Fruit fly (Drosophila melanogaster) whole organism, wandering third instar larva: ENCODE data around the gene Lcp65Aa.
"Not testable (repeated sequence)": the region's sequence is repeated elsewhere in the genome, so short reads cannot be mapped to it uniquely, and the experiment has no call there.

Source experiments
- CG32264 ChIP-seq: fragments of 200-800 bp; sonication (Bioruptor generic); optimal IDR thresholded peaks from 2 replicates; lab custom pipeline; 2016; ENCODE audit warnings: missing biosample characterization, missing genetic modification characterization
- CG9705 ChIP-seq: fragments of 200-800 bp; sonication (Bioruptor generic); optimal IDR thresholded peaks from 2 replicates; lab custom pipeline; 2018; ENCODE audit warnings: missing biosample characterization, mild to moderate bottlenecking, missing genetic modification characterization
- CrebA ChIP-seq: fragments of 200-800 bp; sonication (Bioruptor generic); optimal IDR thresholded peaks from 2 replicates; lab custom pipeline; 2016; ENCODE audit warnings: missing biosample characterization, mild to moderate bottlenecking, missing genetic modification characterization, borderline replicate concordance
- Dfd ChIP-seq: fragments of >200 bp; optimal IDR thresholded peaks from 2 replicates; lab custom pipeline; 2017; ENCODE audit warnings: missing biosample characterization, missing genetic modification characterization
- Dif ChIP-seq: fragments of 200-275, 200-300 bp; sonication (Bioruptor generic); optimal IDR thresholded peaks from 2 replicates; lab custom pipeline; 2018; ENCODE audit warnings: missing biosample characterization, missing genetic modification characterization; ENCODE audit not compliant: partially characterized antibody
- GATAd ChIP-seq: sonication (Bioruptor generic); optimal IDR thresholded peaks from 2 replicates; lab custom pipeline; 2016; ENCODE audit warnings: missing biosample characterization, missing genetic modification characterization
- Hnf4 ChIP-seq: fragments of 200-800 bp; sonication (Bioruptor generic); optimal IDR thresholded peaks from 2 replicates; lab custom pipeline; 2016; ENCODE audit warnings: missing biosample characterization, mild to moderate bottlenecking, missing genetic modification characterization
- Hr78 ChIP-seq: fragments of >200 bp; optimal IDR thresholded peaks from 2 replicates; lab custom pipeline; 2017; ENCODE audit warnings: missing biosample characterization, missing genetic modification characterization
- Hr83 ChIP-seq: fragments of 200-300 bp; sonication (Bioruptor generic); optimal IDR thresholded peaks from 2 replicates; lab custom pipeline; 2016; ENCODE audit warnings: missing biosample characterization, mild to moderate bottlenecking, missing genetic modification characterization, moderate library complexity; ENCODE audit not compliant: poor library complexity, severe bottlenecking
- Jra ChIP-seq: sonication (Bioruptor generic); optimal IDR thresholded peaks from 2 replicates; lab custom pipeline; 2016; ENCODE audit warnings: missing biosample characterization, missing genetic modification characterization
- Mio ChIP-seq: sonication (Bioruptor generic); optimal IDR thresholded peaks from 2 replicates; lab custom pipeline; 2016; ENCODE audit warnings: missing biosample characterization, missing genetic modification characterization
- Myc ChIP-seq: fragments of >200 bp; optimal IDR thresholded peaks from 2 replicates; lab custom pipeline; 2017
- N ChIP-seq: fragments of >200 bp; optimal IDR thresholded peaks from 2 replicates; lab custom pipeline; 2018; ENCODE audit warnings: missing biosample characterization, missing external identifiers, missing genetic modification characterization
- Rel ChIP-seq, 2 experiments: fragments of 200-800 bp; sonication (Bioruptor generic) in 1 of 2; optimal IDR thresholded peaks; 2 replicates in 1 of 2; 3 replicates in 1 of 2; lab custom pipeline; 2016 to 2019; ENCODE audit warnings: mild to moderate bottlenecking in 2 of 2, missing biosample characterization in 2 of 2, missing genetic modification characterization in 2 of 2, moderate library complexity in 1 of 2
- Sp1 ChIP-seq: fragments of 200-800 bp; sonication (Bioruptor generic); optimal IDR thresholded peaks from 3 replicates; lab custom pipeline; 2019; ENCODE audit warnings: missing biosample characterization, mild to moderate bottlenecking, missing genetic modification characterization, moderate library complexity
- Vsx2 ChIP-seq: fragments of 200-300, 225-300 bp; sonication (Bioruptor generic); optimal IDR thresholded peaks from 2 replicates; lab custom pipeline; 2018; ENCODE audit warnings: missing biosample characterization, missing genetic modification characterization; ENCODE audit not compliant: partially characterized antibody
- br ChIP-seq: fragments of 200-800 bp; sonication (Bioruptor generic); optimal IDR thresholded peaks from 2 replicates; lab custom pipeline; 2016; ENCODE audit warnings: missing biosample characterization, missing genetic modification characterization
- brk ChIP-seq: fragments of 200-800 bp; sonication (Bioruptor generic); optimal IDR thresholded peaks from 2 replicates; lab custom pipeline; 2016; ENCODE audit warnings: missing biosample characterization, mild to moderate bottlenecking, missing genetic modification characterization
- dmrt93B ChIP-seq: fragments of 200-800 bp; sonication (Bioruptor generic); optimal IDR thresholded peaks from 2 replicates; lab custom pipeline; 2018; ENCODE audit warnings: missing biosample characterization, mild to moderate bottlenecking, missing genetic modification characterization
- dsf ChIP-seq: sonication (Bioruptor generic); optimal IDR thresholded peaks from 2 replicates; lab custom pipeline; 2016; ENCODE audit warnings: missing biosample characterization, missing genetic modification characterization, borderline replicate concordance
- ey ChIP-seq: fragments of 200-800 bp; sonication (Bioruptor generic); optimal IDR thresholded peaks from 2 replicates; lab custom pipeline; 2016; ENCODE audit warnings: missing biosample characterization, missing genetic modification characterization
- fru ChIP-seq: fragments of 200-800 bp; sonication (Bioruptor generic); optimal IDR thresholded peaks from 3 replicates; lab custom pipeline; 2016; ENCODE audit warnings: missing biosample characterization, mild to moderate bottlenecking, missing genetic modification characterization
- jim ChIP-seq: fragments of 175-275, 200-325 bp; sonication (Bioruptor generic); optimal IDR thresholded peaks from 2 replicates; lab custom pipeline; 2016; ENCODE audit warnings: missing biosample characterization, mild to moderate bottlenecking, missing genetic modification characterization
- lola ChIP-seq: fragments of >200 bp; optimal IDR thresholded peaks from 2 replicates; lab custom pipeline; 2017; ENCODE audit warnings: missing biosample characterization, missing genetic modification characterization
- pan ChIP-seq: fragments of >200 bp; optimal IDR thresholded peaks from 2 replicates; lab custom pipeline; 2017
- psq ChIP-seq: fragments of 200-800 bp; sonication (Bioruptor generic); optimal IDR thresholded peaks from 3 replicates; lab custom pipeline; 2017; ENCODE audit warnings: missing biosample characterization, mild to moderate bottlenecking, missing genetic modification characterization, moderate library complexity
- sage ChIP-seq: fragments of 200-800 bp; sonication (Bioruptor generic); optimal IDR thresholded peaks from 2 replicates; lab custom pipeline; 2016; ENCODE audit warnings: missing biosample characterization, mild to moderate bottlenecking, missing genetic modification characterization
- tai ChIP-seq: sonication (Bioruptor generic); optimal IDR thresholded peaks from 2 replicates; lab custom pipeline; 2016; ENCODE audit warnings: missing biosample characterization, missing genetic modification characterization
- usp ChIP-seq: fragments of >200 bp; optimal IDR thresholded peaks from 2 replicates; lab custom pipeline; 2017; ENCODE audit warnings: missing biosample characterization, missing genetic modification characterization
- woc ChIP-seq: sonication (Bioruptor generic); optimal IDR thresholded peaks from 2 replicates; lab custom pipeline; 2016; ENCODE audit warnings: missing biosample characterization, mild to moderate bottlenecking, missing genetic modification characterization

The Lcp65Aa gene

DNA sequence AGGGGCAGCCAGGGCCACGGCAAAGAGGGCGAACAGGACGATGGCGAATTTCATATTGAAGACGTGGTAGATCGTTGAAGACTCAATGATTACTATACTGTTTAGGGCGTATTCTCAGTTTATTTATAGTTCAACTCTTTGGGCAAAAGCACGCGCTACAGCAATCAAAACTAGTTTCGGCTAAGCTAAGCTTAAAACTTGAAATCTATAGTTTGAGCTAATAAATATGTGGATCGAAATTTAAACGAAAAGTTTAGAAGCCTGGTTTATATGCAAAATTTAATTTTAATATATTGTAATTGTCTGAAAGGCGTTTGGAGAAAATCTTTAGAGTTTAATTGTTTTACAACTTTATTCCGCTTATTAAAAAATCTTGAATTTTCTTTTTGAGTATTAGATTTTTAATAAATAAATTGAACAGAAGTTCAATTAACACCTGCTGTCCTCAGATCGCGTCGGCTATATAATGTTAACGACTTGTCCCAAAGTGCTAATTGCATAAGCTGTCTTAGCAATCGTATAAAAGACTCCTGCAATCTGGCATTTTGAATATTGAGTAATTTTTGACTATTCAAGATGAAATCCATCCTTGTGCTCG, at the start of gene Lcp65Aa, which contains the start of gene Cpr65Ax2:
TSS of gene Lcp65Aa (plus strand) at position 548 of the 598 bp plus-strand sequence.
TSS of gene Cpr65Ax2 (minus strand) at position 101 of the 598 bp plus-strand sequence.
- not testable (repeated sequence) for TF ChIP-seq sage (GFP tag; lab: Kevin White, UChicago); CrebA; tai (GFP tag; lab: Kevin White, UChicago)

DNA sequence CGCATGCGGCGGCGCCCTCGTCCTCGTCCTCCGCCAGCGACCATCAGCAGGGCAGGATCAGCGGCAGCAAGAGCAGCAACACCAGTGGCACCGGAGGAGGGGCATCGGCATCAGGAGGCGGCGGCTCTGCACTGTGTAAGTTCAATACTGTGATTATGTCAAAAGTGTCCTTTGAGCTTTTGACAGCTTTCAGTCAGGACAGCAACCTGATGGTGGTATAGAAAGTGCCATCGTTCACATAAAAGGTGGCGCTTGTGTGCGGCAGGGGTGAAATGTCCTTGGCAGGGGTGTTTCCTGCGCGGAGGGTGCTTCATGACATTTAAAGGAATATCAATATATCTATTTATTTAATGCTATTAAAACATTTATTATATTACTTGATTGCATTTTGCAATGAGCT, 47.4 kb upstream of the Lcp65Aa start:
- TF ChIP-seq lola (no peak), CrebA (no peak), Mio (GFP tag; lab: Kevin White, UChicago) (no peak), N (GFP tag; lab: Kevin White, UChicago) (no peak), Rel (GFP tag; optimal IDR thresholded peaks at IDR 0.05; lab: Kevin White, UChicago) (no peak), Rel (tag; optimal IDR thresholded peaks at IDR 0.05; lab: Kevin White, UChicago) (no peak), jim (GFP tag; lab: Kevin White, UChicago) (no peak), usp (GFP tag; lab: Kevin White, UChicago) (no peak), CG9705 (GFP tag; lab: Kevin White, UChicago) (no peak), dsf (GFP tag; lab: Kevin White, UChicago) (no peak), pan (lab: Kevin White, UChicago) (no peak), Hr83 (GFP tag; lab: Kevin White, UChicago) (no peak), Hr78 (GFP tag; lab: Kevin White, UChicago) (no peak), Dfd (GFP tag; lab: Kevin White, UChicago) (no peak)

DNA sequence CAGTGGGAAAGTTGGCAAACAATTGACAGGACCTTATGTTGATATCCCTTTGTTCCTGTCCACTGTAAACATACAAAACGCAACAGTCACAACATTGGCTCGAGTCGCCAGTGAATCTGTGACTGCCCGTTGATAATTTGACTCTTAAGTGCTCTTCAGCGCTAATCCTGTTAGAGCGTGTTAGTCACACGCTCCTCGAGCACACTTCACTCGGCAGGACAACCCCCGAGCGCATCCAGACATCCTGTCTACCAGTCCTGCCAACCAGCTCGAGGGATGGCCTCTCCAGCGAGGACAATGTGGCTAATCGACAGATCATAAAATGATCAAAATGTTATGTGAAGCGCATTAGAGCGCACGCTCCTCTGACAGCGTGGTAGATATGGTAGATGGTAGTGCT, 46.6 kb upstream of the Lcp65Aa start:
- TF ChIP-seq Sp1 (GFP tag; lab: Kevin White, UChicago) (no peak), GATAd (GFP tag; lab: Kevin White, UChicago) (no peak), psq (GFP tag; lab: Kevin White, UChicago) (no peak), ey (GFP tag; lab: Kevin White, UChicago) (no peak)

DNA sequence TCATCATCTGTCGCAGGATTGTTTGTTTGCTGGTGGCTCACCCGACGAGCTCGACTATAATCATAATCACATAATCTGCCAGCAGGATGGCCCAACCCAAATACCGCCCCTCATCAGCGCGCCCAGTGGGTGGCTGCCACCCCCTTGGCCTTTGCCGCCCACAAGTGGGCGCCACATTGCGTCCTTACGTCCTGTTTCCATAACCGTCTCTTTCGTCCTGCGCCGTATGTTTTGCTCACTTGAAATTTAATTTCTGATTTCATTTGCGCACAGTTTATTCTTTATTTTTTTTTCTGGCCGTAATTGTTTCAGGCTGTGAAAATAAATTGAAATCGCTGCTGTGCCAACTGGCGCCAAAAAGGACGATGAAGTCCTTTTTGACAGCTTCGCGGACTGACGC, 45.7 kb upstream of the Lcp65Aa start:
- no peak for TF ChIP-seq Jra (GFP tag; lab: Kevin White, UChicago)
- TF ChIP-seq Hnf4 (GFP tag; lab: Kevin White, UChicago), result no peak
- TF ChIP-seq br, result no peak
- TF ChIP-seq CG32264 (GFP tag; lab: Kevin White, UChicago), result no peak
- no peak for TF ChIP-seq lola
- TF ChIP-seq Vsx2, result no peak
- TF ChIP-seq psq (GFP tag; lab: Kevin White, UChicago), result no peak
- TF ChIP-seq Hr78 (GFP tag; lab: Kevin White, UChicago), result no peak
- TF ChIP-seq jim (GFP tag; lab: Kevin White, UChicago), result no peak

DNA sequence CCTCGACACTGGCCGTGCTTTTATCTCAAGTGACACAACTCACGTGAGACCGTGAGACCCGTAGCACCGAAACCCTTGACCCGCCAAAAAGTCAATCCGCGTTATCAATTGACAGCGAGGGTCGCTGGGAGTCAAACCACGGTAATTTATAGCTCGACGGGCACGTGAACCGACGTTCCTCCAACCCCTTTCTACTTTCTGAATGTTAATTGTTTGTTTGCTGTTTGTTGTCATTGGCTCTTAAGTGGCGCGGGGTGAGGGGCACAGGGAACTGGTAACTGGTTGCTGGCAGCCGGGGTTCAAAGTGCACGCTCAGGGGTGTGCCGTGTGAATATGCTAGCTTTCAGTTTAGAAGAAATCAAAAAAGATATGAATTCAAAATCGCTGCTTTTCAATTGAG, 44.4 kb upstream of the Lcp65Aa start:
- no peak for TF ChIP-seq sage (GFP tag; lab: Kevin White, UChicago)
- no peak for TF ChIP-seq brk (GFP tag; lab: Kevin White, UChicago)
- no peak for TF ChIP-seq woc (GFP tag; lab: Kevin White, UChicago)
- no peak for TF ChIP-seq Sp1 (GFP tag; lab: Kevin White, UChicago)
- TF ChIP-seq Dif (GFP tag; lab: Kevin White, UChicago), result no peak
- TF ChIP-seq Mio (GFP tag; lab: Kevin White, UChicago), result no peak
- no peak for TF ChIP-seq dmrt93B (GFP tag; lab: Kevin White, UChicago)
- TF ChIP-seq jim (GFP tag; lab: Kevin White, UChicago), result no peak
- no peak for TF ChIP-seq lola
- TF ChIP-seq fru (GFP tag; lab: Kevin White, UChicago), result no peak
- no peak for TF ChIP-seq Myc
- TF ChIP-seq CrebA, result no peak
- TF ChIP-seq, all 38 proteins: peak for 0
